Worm (Caenorhabditis elegans): ENCODE measurements around the gene ZK1098.9.

Gene ZK1098.9

DNA sequence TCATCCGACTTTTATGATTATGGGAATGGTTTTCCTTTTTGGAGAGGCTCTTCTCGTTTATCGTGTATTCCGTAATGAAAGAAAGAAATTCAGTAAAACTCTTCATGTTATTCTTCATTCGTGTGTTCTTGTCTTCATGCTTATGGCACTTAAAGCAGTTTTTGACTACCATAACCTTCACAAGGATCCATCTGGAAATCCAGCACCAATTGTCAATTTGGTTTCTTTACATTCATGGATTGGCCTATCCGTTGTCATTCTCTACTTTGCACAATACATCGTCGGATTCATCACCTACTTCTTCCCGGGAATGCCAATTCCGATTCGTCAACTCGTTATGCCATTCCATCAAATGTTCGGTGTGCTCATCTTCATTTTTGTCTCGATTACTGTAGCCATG is 32.6 kb upstream of the ZK1098.9 start:
- TF ChIP-seq mml-1 (tag; optimal IDR thresholded peaks at IDR 0.05) (no peak), R02D3.7 (tag; optimal IDR thresholded peaks at IDR 0.05) (no peak), elt-1 (tag; optimal IDR thresholded peaks at IDR 0.05) (no peak), nhr-23 (tag; optimal IDR thresholded peaks at IDR 0.05) (no peak), egl-27 (tag; optimal IDR thresholded peaks at IDR 0.05) (no peak), hmg-11 (tag; optimal IDR thresholded peaks at IDR 0.05) (no peak), elt-3 (tag; optimal IDR thresholded peaks at IDR 0.05) (no peak), daf-12 (tag; optimal IDR thresholded peaks at IDR 0.05) (no peak)

DNA sequence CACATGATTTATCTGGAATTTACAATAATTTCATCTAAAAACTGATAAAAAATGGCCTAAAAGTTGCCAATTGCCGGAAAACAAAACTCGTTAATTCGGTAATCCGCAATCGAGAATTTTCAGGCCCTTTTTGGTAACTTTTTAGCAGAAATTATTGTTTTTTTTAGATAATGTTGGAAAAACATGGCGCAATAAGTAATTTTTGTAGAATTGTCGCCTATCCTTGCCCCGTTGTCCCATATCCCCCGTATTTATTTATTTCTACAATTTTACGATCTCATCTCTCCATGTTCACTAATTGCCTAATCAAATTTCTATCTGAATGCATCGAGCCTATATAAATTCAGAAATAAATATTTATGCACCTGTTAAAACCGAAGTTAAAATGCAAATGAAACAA is 31.2 kb upstream of the ZK1098.9 start:
- TF ChIP-seq lin-39 (tag; optimal IDR thresholded peaks at IDR 0.05), result no peak
- TF ChIP-seq unc-62 (GFP tag; optimal IDR thresholded peaks at IDR 0.05), result no peak

DNA sequence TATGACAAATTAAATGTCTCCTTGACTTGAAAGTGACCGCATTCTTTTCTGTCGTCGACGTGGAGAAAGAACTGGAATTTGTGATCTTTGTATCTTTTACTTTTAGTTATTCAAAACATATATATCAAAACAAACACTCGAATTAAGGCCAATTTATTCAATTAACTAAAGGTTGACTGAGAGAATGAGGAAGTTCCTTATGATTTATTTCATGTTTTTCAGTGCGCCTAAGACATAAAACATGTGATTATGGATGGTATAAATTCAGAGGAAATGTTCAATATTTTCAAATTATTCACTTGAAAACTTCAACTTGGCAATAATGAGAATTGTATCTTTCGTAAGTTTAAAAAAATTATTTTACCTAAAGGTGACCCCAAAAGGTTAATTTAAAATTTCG is 30.7 kb upstream of the ZK1098.9 start, which contains the start of gene F55H2.8:
Gene F55H2.8, plus strand, starts transcription at position 301 of the 400 bp plus-strand sequence.
- peak; percentile 17 for TF ChIP-seq nhr-23 (tag; optimal IDR thresholded peaks at IDR 0.05)
- no peak for TF ChIP-seq ceh-9 (tag; optimal IDR thresholded peaks at IDR 0.05)

DNA sequence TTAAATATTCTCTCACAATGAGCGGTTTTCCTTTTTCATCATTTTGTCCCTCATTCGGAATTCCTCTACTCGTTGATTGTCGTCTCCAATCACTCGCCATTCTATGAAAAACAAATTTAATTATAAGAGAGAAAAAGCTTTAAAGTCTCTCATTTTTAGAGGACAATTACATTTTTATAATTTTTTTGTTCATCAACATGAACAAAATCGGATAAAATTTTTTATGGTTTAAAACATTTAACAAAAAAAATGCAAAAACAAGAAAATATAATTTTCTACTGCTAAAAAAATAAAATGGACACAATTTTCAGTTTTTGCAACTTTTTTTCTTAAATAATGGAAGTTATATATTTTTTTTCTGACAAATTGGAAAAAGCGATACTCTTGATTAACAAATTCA is 28.1 kb upstream of the ZK1098.9 start, which contains the start of gene F55H2.7:
Gene F55H2.7, minus strand, starts transcription at position 101 of the 400 bp plus-strand sequence.
- TF ChIP-seq fos-1 (tag; optimal IDR thresholded peaks at IDR 0.05), result no peak
- TF ChIP-seq egl-27 (tag; optimal IDR thresholded peaks at IDR 0.05), result no peak
- TF ChIP-seq nhr-76 (tag; optimal IDR thresholded peaks at IDR 0.05), result no peak
- TF ChIP-seq aly-2 (tag; optimal IDR thresholded peaks at IDR 0.05), result no peak
- TF ChIP-seq nhr-77 (tag; optimal IDR thresholded peaks at IDR 0.05), result no peak

DNA sequence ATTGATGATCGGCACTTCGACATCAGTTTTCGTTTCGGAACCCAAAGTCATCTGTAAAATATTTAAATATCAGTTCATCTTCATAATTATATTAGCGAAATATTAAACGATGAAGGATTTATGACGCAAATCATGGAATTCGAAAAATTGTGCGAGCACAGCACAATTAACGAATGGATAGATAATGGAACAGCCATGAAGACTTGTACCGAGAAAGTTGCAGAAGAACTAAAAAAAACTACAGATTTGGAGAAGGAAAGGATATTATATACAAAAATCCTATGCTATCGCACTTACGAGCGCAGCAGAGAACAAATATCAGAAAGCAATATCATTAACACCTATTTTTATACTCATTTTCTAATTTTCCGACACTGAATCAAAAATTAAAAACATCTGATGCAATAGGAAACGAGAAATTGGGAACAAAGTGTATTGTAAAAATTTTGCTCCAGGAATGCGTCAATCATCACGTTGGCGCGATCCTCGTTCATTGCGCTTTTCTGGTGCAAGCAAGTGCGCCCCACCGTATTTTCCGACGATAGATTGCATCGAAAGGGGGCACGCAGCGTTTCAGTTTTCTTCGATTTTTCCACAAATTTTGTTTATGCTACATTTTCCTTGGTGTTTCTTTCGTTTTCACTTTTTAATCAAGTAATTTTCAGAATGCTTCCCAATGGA is 22.7 kb upstream of the ZK1098.9 start, which contains the start of the genes clu-1 and prp-40:
Gene clu-1, minus strand, starts transcription at position 51 of the 681 bp plus-strand sequence.
Gene prp-40, plus strand, starts transcription at position 666 of the 681 bp plus-strand sequence.
- peak; percentile 90 for TF ChIP-seq snpc-4 (tag; optimal IDR thresholded peaks at IDR 0.05)
- TF ChIP-seq nhr-43 (tag; optimal IDR thresholded peaks at IDR 0.05; ENCODE audit: poor library complexity, severe bottlenecking), result peak; percentile 75
- peak; percentile 56 for TF ChIP-seq skn-1 (tag; optimal IDR thresholded peaks at IDR 0.05)
- TF ChIP-seq zag-1 (tag; optimal IDR thresholded peaks at IDR 0.05), result peak; percentile 35
- peak; percentile 74 for TF ChIP-seq pqm-1 (tag; optimal IDR thresholded peaks at IDR 0.05)
- no peak for TF ChIP-seq nhr-12 (tag; optimal IDR thresholded peaks at IDR 0.05)
- TF ChIP-seq egl-27 (tag; optimal IDR thresholded peaks at IDR 0.05), result peak; percentile 71
- TF ChIP-seq nhr-25 (tag; optimal IDR thresholded peaks at IDR 0.05), result peak; percentile 92
- no peak for TF ChIP-seq daf-12 (tag; optimal IDR thresholded peaks at IDR 0.05)
- no peak for TF ChIP-seq fkh-2 (tag; optimal IDR thresholded peaks at IDR 0.05)
- no peak for TF ChIP-seq nhr-237 (tag; optimal IDR thresholded peaks at IDR 0.05)
- peak; percentile 63 for TF ChIP-seq nhr-11 (tag; optimal IDR thresholded peaks at IDR 0.05)
- peak; percentile 83 for TF ChIP-seq hmg-11 (tag; optimal IDR thresholded peaks at IDR 0.05)
- peak; percentile 57 for TF ChIP-seq ceh-82 (tag; optimal IDR thresholded peaks at IDR 0.05)
- TF ChIP-seq nfya-1 (tag; optimal IDR thresholded peaks at IDR 0.05; ENCODE audit: insufficient read depth), result peak; percentile 91
- peak; percentile 93 for TF ChIP-seq pha-4 (tag; optimal IDR thresholded peaks at IDR 0.05)
- TF ChIP-seq jun-1 (tag; optimal IDR thresholded peaks at IDR 0.05), result peak; percentile 80
- peak; percentile 50 for TF ChIP-seq ztf-4 (tag; optimal IDR thresholded peaks at IDR 0.05)
- TF ChIP-seq fkh-10 (GFP tag; optimal IDR thresholded peaks at IDR 0.05), result peak; percentile 69
- peak; percentile 36 for TF ChIP-seq elt-1 (tag; optimal IDR thresholded peaks at IDR 0.05)
- peak; percentile 90 for TF ChIP-seq lin-39 (tag; optimal IDR thresholded peaks at IDR 0.05)
- peak; percentile 98 for TF ChIP-seq lin-15B (tag; optimal IDR thresholded peaks at IDR 0.05)
- peak; percentile 72 for TF ChIP-seq egl-5 (tag; optimal IDR thresholded peaks at IDR 0.05)
- no peak for TF ChIP-seq eor-1 (tag; optimal IDR thresholded peaks at IDR 0.05)
- TF ChIP-seq R02D3.7 (tag; optimal IDR thresholded peaks at IDR 0.05), result peak; percentile 77
- no peak for TF ChIP-seq ceh-16 (tag; optimal IDR thresholded peaks at IDR 0.05)
- TF ChIP-seq elt-2 (tag; optimal IDR thresholded peaks at IDR 0.05), result peak; percentile 69
- TF ChIP-seq nhr-23 (tag; optimal IDR thresholded peaks at IDR 0.05), result peak; percentile 93
- TF ChIP-seq tbx-2 (tag; optimal IDR thresholded peaks at IDR 0.05), result peak; percentile 62
- TF ChIP-seq lsy-12 (tag; optimal IDR thresholded peaks at IDR 0.05), result peak; percentile 80
- TF ChIP-seq ceh-28 (tag; optimal IDR thresholded peaks at IDR 0.05), result peak; percentile 76
- TF ChIP-seq unc-62 (GFP tag; optimal IDR thresholded peaks at IDR 0.05), result no peak
